Worm (Caenorhabditis elegans) whole organism, L3 larva: ENCODE measurements around the gene F44E7.3.

Source experiments
- R02D3.7 ChIP-seq: fragments of 150-350 bp; optimal IDR thresholded peaks from 2 replicates; lab custom pipeline; 2014; ENCODE audit warnings: missing biosample characterization, missing genetic modification characterization
- ZK546.5 ChIP-seq: sonication (generic microtip); optimal IDR thresholded peaks from 2 replicates; lab custom pipeline; 2017; ENCODE audit warnings: missing biosample characterization, missing genetic modification characterization
- aly-2 ChIP-seq: fragments of 150-350 bp; optimal IDR thresholded peaks from 2 replicates; lab custom pipeline; 2014; ENCODE audit warnings: missing biosample characterization, missing genetic modification characterization
- ama-1 ChIP-seq: fragments of 150-350 bp; optimal IDR thresholded peaks from 2 replicates; lab custom pipeline; 2018
- ceh-16 ChIP-seq: sonication (generic microtip); optimal IDR thresholded peaks from 2 replicates; lab custom pipeline; 2017; ENCODE audit warnings: missing biosample characterization, missing genetic modification characterization
- ceh-28 ChIP-seq: fragments of 150-350 bp; optimal IDR thresholded peaks from 2 replicates; lab custom pipeline; 2014; ENCODE audit warnings: missing biosample characterization, missing genetic modification reagents, missing genetic modification characterization
- ceh-82 ChIP-seq: fragments of 150-350 bp; optimal IDR thresholded peaks from 2 replicates; lab custom pipeline; 2014; ENCODE audit warnings: missing biosample characterization, missing genetic modification characterization
- ceh-9 ChIP-seq: sonication (generic microtip); optimal IDR thresholded peaks from 2 replicates; lab custom pipeline; 2018; ENCODE audit warnings: missing biosample characterization, missing genetic modification characterization
- daf-12 ChIP-seq: fragments of 150-350 bp; optimal IDR thresholded peaks from 2 replicates; lab custom pipeline; 2014; ENCODE audit warnings: missing biosample characterization, missing genetic modification reagents, missing genetic modification characterization
- egl-27 ChIP-seq: sonication (generic microtip); optimal IDR thresholded peaks from 4 replicates; lab custom pipeline; 2017; ENCODE audit warnings: missing biosample characterization, missing genetic modification reagents, missing genetic modification characterization
- egl-5 ChIP-seq: fragments of 150-350 bp; optimal IDR thresholded peaks from 2 replicates; lab custom pipeline; 2017; ENCODE audit warnings: missing biosample characterization, missing genetic modification reagents, missing genetic modification characterization, inconsistent platforms
- elt-1 ChIP-seq: fragments of 150-350 bp; optimal IDR thresholded peaks from 2 replicates; lab custom pipeline; 2014; ENCODE audit warnings: missing biosample characterization, missing genetic modification characterization
- elt-2 ChIP-seq: sonication (generic microtip); optimal IDR thresholded peaks from 2 replicates; lab custom pipeline; 2016; ENCODE audit warnings: missing genetic modification reagents, mild to moderate bottlenecking, missing genetic modification characterization, missing compliant biosample characterization
- elt-3 ChIP-seq, 3 experiments: fragments of 150-350 bp in 1 of 3; sonication (generic microtip) in 2 of 3; optimal IDR thresholded peaks; 2 replicates in 2 of 3; 4 replicates in 1 of 3; lab custom pipeline; 2014 to 2017; ENCODE audit warnings: missing biosample characterization in 3 of 3, missing genetic modification characterization in 3 of 3
- eor-1 ChIP-seq, 2 experiments: fragments of 150-350 bp; optimal IDR thresholded peaks; 2 replicates each; lab custom pipeline; 2014 to 2018; ENCODE audit warnings: missing biosample characterization in 2 of 2, missing genetic modification characterization in 2 of 2
- fkh-10 ChIP-seq: sonication (generic microtip); optimal IDR thresholded peaks from 2 replicates; lab custom pipeline; 2017; ENCODE audit warnings: missing biosample characterization, missing genetic modification reagents, missing genetic modification characterization
- fkh-2 ChIP-seq: fragments of 150-350 bp; optimal IDR thresholded peaks from 2 replicates; lab custom pipeline; 2014; ENCODE audit warnings: missing biosample characterization, missing genetic modification reagents, missing genetic modification characterization
- fos-1 ChIP-seq: fragments of 150-350 bp; optimal IDR thresholded peaks from 2 replicates; lab custom pipeline; 2014; ENCODE audit warnings: missing biosample characterization, missing genetic modification characterization
- hmg-11 ChIP-seq: sonication (generic microtip); optimal IDR thresholded peaks from 2 replicates; lab custom pipeline; 2016; ENCODE audit warnings: missing genetic modification characterization, missing compliant biosample characterization
- jun-1 ChIP-seq: fragments of 150-350 bp; optimal IDR thresholded peaks from 2 replicates; lab custom pipeline; 2014; ENCODE audit warnings: missing biosample characterization, missing genetic modification reagents, missing genetic modification characterization
- lin-15B ChIP-seq: fragments of 150-350 bp; optimal IDR thresholded peaks from 2 replicates; lab custom pipeline; 2014; ENCODE audit warnings: missing biosample characterization, missing genetic modification characterization
- lin-39 ChIP-seq: fragments of 150-350 bp; optimal IDR thresholded peaks from 2 replicates; lab custom pipeline; 2018; ENCODE audit warnings: missing biosample characterization, missing genetic modification reagents, missing genetic modification characterization
- lsy-12 ChIP-seq: sonication (generic microtip); optimal IDR thresholded peaks from 2 replicates; lab custom pipeline; 2016; ENCODE audit warnings: mild to moderate bottlenecking, missing genetic modification characterization, missing compliant biosample characterization
- mdl-1 ChIP-seq: fragments of 150-350 bp; optimal IDR thresholded peaks from 2 replicates; lab custom pipeline; 2014; ENCODE audit warnings: missing biosample characterization, missing genetic modification characterization
- mml-1 ChIP-seq: fragments of 150-350 bp; sonication (generic microtip); optimal IDR thresholded peaks from 3 replicates; lab custom pipeline; 2014; ENCODE audit warnings: missing biosample characterization, missing genetic modification characterization
- nfya-1 ChIP-seq: sonication (generic microtip); optimal IDR thresholded peaks from 2 replicates; lab custom pipeline; 2017; ENCODE audit warnings: missing genetic modification characterization, mild to moderate bottlenecking, missing compliant biosample characterization, antibody characterized with exemption, moderate library complexity; ENCODE audit not compliant: insufficient read depth
- nhr-11 ChIP-seq: fragments of 150-350 bp; optimal IDR thresholded peaks from 2 replicates; lab custom pipeline; 2014; ENCODE audit warnings: missing biosample characterization, missing genetic modification characterization
- nhr-12 ChIP-seq: fragments of 150-350 bp; optimal IDR thresholded peaks from 2 replicates; lab custom pipeline; 2014; ENCODE audit warnings: missing biosample characterization, missing genetic modification characterization
- nhr-23 ChIP-seq: fragments of 150-350 bp; optimal IDR thresholded peaks from 2 replicates; lab custom pipeline; 2014; ENCODE audit warnings: missing biosample characterization, missing genetic modification reagents, missing genetic modification characterization
- nhr-237 ChIP-seq: fragments of 150-350 bp; optimal IDR thresholded peaks from 2 replicates; lab custom pipeline; 2014; ENCODE audit warnings: missing biosample characterization, missing genetic modification characterization
- nhr-25 ChIP-seq: sonication (generic microtip); optimal IDR thresholded peaks from 2 replicates; lab custom pipeline; 2017; ENCODE audit warnings: missing biosample characterization, missing genetic modification characterization
- nhr-28 ChIP-seq: fragments of 150-350 bp; optimal IDR thresholded peaks from 2 replicates; lab custom pipeline; 2014; ENCODE audit warnings: missing biosample characterization, missing genetic modification characterization
- nhr-43 ChIP-seq: sonication (generic microtip); optimal IDR thresholded peaks from 2 replicates; lab custom pipeline; 2016; ENCODE audit warnings: mild to moderate bottlenecking, missing genetic modification characterization, missing compliant biosample characterization; ENCODE audit not compliant: poor library complexity, severe bottlenecking
- nhr-67 ChIP-seq: fragments of 150-350 bp; optimal IDR thresholded peaks from 2 replicates; lab custom pipeline; 2014; ENCODE audit warnings: missing biosample characterization, missing genetic modification characterization
- nhr-76 ChIP-seq: fragments of 150-350 bp; sonication (generic microtip); optimal IDR thresholded peaks from 5 replicates; lab custom pipeline; 2014; ENCODE audit warnings: missing biosample characterization, missing genetic modification characterization
- nhr-77 ChIP-seq: fragments of 150-350 bp; optimal IDR thresholded peaks from 2 replicates; lab custom pipeline; 2014; ENCODE audit warnings: missing biosample characterization, missing genetic modification characterization
- pha-4 ChIP-seq: fragments of 150-350 bp; optimal IDR thresholded peaks from 2 replicates; lab custom pipeline; 2014; ENCODE audit warnings: missing biosample characterization, missing genetic modification reagents, missing genetic modification characterization
- pqm-1 ChIP-seq: fragments of 150-350 bp; optimal IDR thresholded peaks from 2 replicates; lab custom pipeline; 2017; ENCODE audit warnings: missing biosample characterization, missing genetic modification characterization, inconsistent platforms
- sea-2 ChIP-seq: fragments of 150-350 bp; sonication (generic microtip); optimal IDR thresholded peaks from 4 replicates; lab custom pipeline; 2014; ENCODE audit warnings: missing biosample characterization, missing genetic modification reagents, missing genetic modification characterization
- skn-1 ChIP-seq: fragments of 150-350 bp; optimal IDR thresholded peaks from 2 replicates; lab custom pipeline; 2014; ENCODE audit warnings: missing biosample characterization, missing genetic modification characterization
- snpc-4 ChIP-seq: fragments of 150-350 bp; optimal IDR thresholded peaks from 2 replicates; lab custom pipeline; 2014; ENCODE audit warnings: missing biosample characterization, missing genetic modification characterization
- tbx-2 ChIP-seq: sonication (generic microtip); optimal IDR thresholded peaks from 2 replicates; lab custom pipeline; 2016; ENCODE audit warnings: mild to moderate bottlenecking, missing genetic modification characterization, missing compliant biosample characterization
- unc-39 ChIP-seq: sonication (generic microtip); optimal IDR thresholded peaks from 4 replicates; lab custom pipeline; 2017; ENCODE audit warnings: missing biosample characterization, missing genetic modification characterization
- unc-62 ChIP-seq: fragments of 150-350 bp; sonication (generic microtip); optimal IDR thresholded peaks from 4 replicates; lab custom pipeline; 2014; ENCODE audit warnings: missing biosample characterization, missing genetic modification reagents, missing genetic modification characterization
- zag-1 ChIP-seq: fragments of 150-350 bp; optimal IDR thresholded peaks from 2 replicates; lab custom pipeline; 2014; ENCODE audit warnings: missing biosample characterization, missing genetic modification characterization
- ztf-11 ChIP-seq: fragments of 150-350 bp; optimal IDR thresholded peaks from 2 replicates; lab custom pipeline; 2014; ENCODE audit warnings: missing biosample characterization, missing genetic modification characterization
- ztf-4 ChIP-seq: fragments of 150-350 bp; optimal IDR thresholded peaks from 2 replicates; lab custom pipeline; 2014; ENCODE audit warnings: missing biosample characterization, missing genetic modification characterization

Gene F44E7.3

ce11 chrV:5765081-5765480, 6.7 kb upstream of the F44E7.3 start, which contains the start of gene pgph-2:
pgph-2 (plus strand) TSS chrV:5765127.
- TF ChIP-seq pqm-1 (tag; lab: Kevin White, UChicago) (peak; percentile 76), ztf-11 (tag; lab: Kevin White, UChicago) (no peak), ZK546.5 (no peak), ama-1 (lab: Kevin White, UChicago) (no peak), unc-62 (GFP tag; lab: Kevin White, UChicago) (no peak), zag-1 (tag; lab: Kevin White, UChicago) (no peak), elt-2 (tag; lab: Kevin White, UChicago) (peak; percentile 74), ceh-16 (tag; lab: Kevin White, UChicago) (no peak), unc-39 (tag; lab: Kevin White, UChicago) (no peak), pha-4 (tag; lab: Kevin White, UChicago) (peak; percentile 18), nhr-11 (tag; lab: Kevin White, UChicago) (no peak), skn-1 (no peak)

- no peak for TF ChIP-seq eor-1 (tag; optimal IDR thresholded peaks at IDR 0.05; lab: Kevin White, UChicago)
- TF ChIP-seq lin-15B: no peak
- TF ChIP-seq nhr-11 (tag; lab: Kevin White, UChicago): no peak
- TF ChIP-seq nhr-237 (tag; lab: Kevin White, UChicago): no peak
- TF ChIP-seq ztf-11 (tag; lab: Kevin White, UChicago): no peak
- TF ChIP-seq ztf-4 (tag; lab: Kevin White, UChicago): no peak
- no peak for TF ChIP-seq lsy-12 (tag; lab: Kevin White, UChicago)
- peak in 2 of 3 experiments; percentile 18 to 63 for TF ChIP-seq elt-3 (tag; optimal IDR thresholded peaks at IDR 0.05; lab: Kevin White, UChicago)
- no peak for TF ChIP-seq nhr-67 (tag; lab: Kevin White, UChicago)
- TF ChIP-seq fkh-10 (GFP tag; lab: Kevin White, UChicago): no peak
- TF ChIP-seq nhr-76: no peak
- no peak for TF ChIP-seq hmg-11 (tag; lab: Kevin White, UChicago)
- peak; percentile 7 for TF ChIP-seq mdl-1 (tag; lab: Kevin White, UChicago)
- no peak for TF ChIP-seq daf-12
- TF ChIP-seq ceh-28: peak; percentile 54
- no peak for TF ChIP-seq R02D3.7 (tag; lab: Kevin White, UChicago)
- TF ChIP-seq nfya-1 (tag; lab: Kevin White, UChicago): peak; percentile 42
- peak; percentile 72 for TF ChIP-seq pqm-1 (tag; lab: Kevin White, UChicago)
- no peak for TF ChIP-seq ceh-9 (tag; lab: Kevin White, UChicago)
- TF ChIP-seq unc-62 (GFP tag; lab: Kevin White, UChicago): peak; percentile 45
- TF ChIP-seq fos-1: no peak
- peak; percentile 56 for TF ChIP-seq jun-1
- TF ChIP-seq skn-1: no peak
- TF ChIP-seq unc-39 (tag; lab: Kevin White, UChicago): no peak
- peak; percentile 20 for TF ChIP-seq elt-1 (tag; lab: Kevin White, UChicago)
- TF ChIP-seq nhr-77 (tag; lab: Kevin White, UChicago): no peak
- TF ChIP-seq zag-1 (tag; lab: Kevin White, UChicago): no peak
- TF ChIP-seq elt-2 (tag; lab: Kevin White, UChicago): peak; percentile 87
- TF ChIP-seq nhr-12 (tag; lab: Kevin White, UChicago): no peak
- no peak for TF ChIP-seq ceh-16 (tag; lab: Kevin White, UChicago)
- peak; percentile 32 for TF ChIP-seq tbx-2 (tag; lab: Kevin White, UChicago)
- peak; percentile 42 for TF ChIP-seq lin-39
- no peak for TF ChIP-seq fkh-2
- peak; percentile 63 for TF ChIP-seq mml-1 (tag; lab: Kevin White, UChicago)
- peak; percentile 24 for TF ChIP-seq egl-5
- TF ChIP-seq pha-4 (tag; lab: Kevin White, UChicago): no peak
- peak; percentile 45 for TF ChIP-seq egl-27 (tag; lab: Kevin White, UChicago)
- no peak for TF ChIP-seq sea-2 (GFP tag; lab: Kevin White, UChicago)
- no peak for TF ChIP-seq ama-1 (lab: Kevin White, UChicago)
- peak; percentile 88 for TF ChIP-seq nhr-43 (tag; lab: Kevin White, UChicago)
- TF ChIP-seq nhr-28 (tag; lab: Kevin White, UChicago): no peak
- no peak for TF ChIP-seq aly-2 (tag; lab: Kevin White, UChicago)
- TF ChIP-seq nhr-23 (tag; lab: Kevin White, UChicago): peak; percentile 95
- no peak for TF ChIP-seq ceh-82 (tag; lab: Kevin White, UChicago)
- no peak for TF ChIP-seq snpc-4 (tag; lab: Kevin White, UChicago)
- TF ChIP-seq nhr-25 (tag; lab: Kevin White, UChicago): peak; percentile 62
- TF ChIP-seq, all 47 proteins: peak for 17
These were observed 3.5 kb upstream of the F44E7.3 start for ce11 chrV:5768292-5768695.
